Fruit fly (Drosophila melanogaster): ENCODE measurements around the gene CG8043.

Gene CG8043

dm6 chr3R:8663668-8664283, 12.9 kb upstream of the CG8043 start, which contains the start of gene CG8032 (continued):
- TF ChIP-seq CG4854 (GFP tag; optimal IDR thresholded peaks at IDR 0.05) (no peak), grau (tag; optimal IDR thresholded peaks at IDR 0.05) (peak; percentile 50), CG16779 (GFP tag; IDR thresholded peaks at IDR 0.05) (no peak), CG8290 (GFP tag; optimal IDR thresholded peaks at IDR 0.05) (peak; percentile 80), CG8290 (tag; optimal IDR thresholded peaks at IDR 0.05) (peak; percentile 53 to 84), CG7987 (GFP tag; optimal IDR thresholded peaks at IDR 0.05) (peak; percentile 9), ap (GFP tag; IDR thresholded peaks at IDR 0.05) (no peak), sob (GFP tag; IDR thresholded peaks at IDR 0.05) (peak; percentile 18; the same call in 1 of the 2 replicates), Ets65A (GFP tag) (peak; percentile 94), h (optimal IDR thresholded peaks at IDR 0.05) (no peak), CG8388 (GFP tag; optimal IDR thresholded peaks at IDR 0.05) (peak; percentile 15), pnt (GFP tag; optimal IDR thresholded peaks at IDR 0.05) (peak; percentile 34), Oaz (GFP tag; IDR thresholded peaks at IDR 0.05) (no peak), CG17612 (GFP tag; IDR thresholded peaks at IDR 0.05) (no peak), Meics (GFP tag; optimal IDR thresholded peaks at IDR 0.05) (peak; percentile 12), psq (GFP tag; optimal IDR thresholded peaks at IDR 0.05) (no peak), pros (GFP tag; optimal IDR thresholded peaks at IDR 0.05) (no peak), emc (GFP tag; optimal IDR thresholded peaks at IDR 0.05) (peak; percentile 2), Awh (GFP tag; IDR thresholded peaks at IDR 0.05) (no peak), pzg (GFP tag; optimal IDR thresholded peaks at IDR 0.05) (peak; percentile 75), Aef1 (GFP tag; IDR thresholded peaks at IDR 0.05) (no peak), CG8281 (tag; optimal IDR thresholded peaks at IDR 0.05) (no peak), CG15514 (GFP tag; optimal IDR thresholded peaks at IDR 0.05) (peak; percentile 54), CG6175 (GFP tag; IDR thresholded peaks at IDR 0.05) (no peak), CG10431 (GFP tag; optimal IDR thresholded peaks at IDR 0.05) (no peak), ERR (GFP tag; optimal IDR thresholded peaks at IDR 0.05) (no peak), CG11560 (tag; IDR thresholded peaks at IDR 0.05) (no peak), vfl (GFP tag; optimal IDR thresholded peaks at IDR 0.05) (peak; percentile 11), Spps (tag; optimal IDR thresholded peaks at IDR 0.05) (no peak), CG11504 (tag; optimal IDR thresholded peaks at IDR 0.05) (peak; percentile 41), CG13296 (GFP tag; optimal IDR thresholded peaks at IDR 0.05) (peak; percentile 16), CG12104 (GFP tag; optimal IDR thresholded peaks at IDR 0.05) (no peak), chm (GFP tag; IDR thresholded peaks at IDR 0.05) (no peak), CG12769 (tag; optimal IDR thresholded peaks at IDR 0.05) (peak; percentile 51), CG16863 (GFP tag; optimal IDR thresholded peaks at IDR 0.05) (peak; percentile 60), Optix (GFP tag; IDR thresholded peaks at IDR 0.05) (no peak), CG11093 (GFP tag; IDR thresholded peaks at IDR 0.05) (no peak), gcm (GFP tag; optimal IDR thresholded peaks at IDR 0.05) (peak; percentile 36), BEAF-32 (GFP tag; optimal IDR thresholded peaks at IDR 0.05) (peak; percentile 81), her (GFP tag; optimal IDR thresholded peaks at IDR 0.05) (peak; percentile 27), stc (GFP tag; IDR thresholded peaks at IDR 0.05) (0 out of 2 replicates have a peak, but pooled peaks have one; percentile 11), CG14710 (tag; optimal IDR thresholded peaks at IDR 0.05) (peak; percentile 71), CG17568 (GFP tag; optimal IDR thresholded peaks at IDR 0.05) (no peak), vvl (GFP tag; IDR thresholded peaks at IDR 0.05) (no peak; the same call in 1 of the 2 replicates), Dip3 (GFP tag; optimal IDR thresholded peaks at IDR 0.05) (peak; percentile 55), Stat92E (GFP tag; optimal IDR thresholded peaks at IDR 0.05) (no peak), CG31441 (GFP tag; IDR thresholded peaks at IDR 0.05) (peak; percentile 39; the same call in 1 of the 2 replicates), CrebB (tag; optimal IDR thresholded peaks at IDR 0.05) (no peak), CG2202 (tag; optimal IDR thresholded peaks at IDR 0.05) (no peak), CG14965 (GFP tag; optimal IDR thresholded peaks at IDR 0.05; ENCODE audit: borderline replicate concordance) (no peak)
